Fruit fly (Drosophila melanogaster) whole organism, embryonic: ENCODE data around the gene CG15537.

ENCODE experiments used
- CG1024 ChIP-seq: fragments of 200-800 bp; sonication (Bioruptor generic); IDR thresholded peaks from 2 replicates; pipeline ENCODE4 v1.3.6; 2022; ENCODE audit warnings: missing biosample characterization, missing genetic modification characterization
- CG10654 ChIP-seq: fragments of 200-800 bp; sonication (Bioruptor generic); optimal IDR thresholded peaks from 2 replicates; lab custom pipeline; 2016; ENCODE audit warnings: missing biosample characterization, missing genetic modification characterization
- CG10959 ChIP-seq: fragments of 200-800 bp; sonication (Bioruptor generic); IDR thresholded peaks from 2 replicates; pipeline ENCODE4 v1.3.6; 2022; ENCODE audit warnings: missing biosample characterization, missing genetic modification characterization
- CG11085 ChIP-seq: fragments of 200-800 bp; sonication (Bioruptor generic); IDR thresholded peaks from 2 replicates; pipeline ENCODE4 v1.3.6; 2022; ENCODE audit warnings: missing biosample characterization, missing genetic modification characterization
- CG11723 ChIP-seq: fragments of 200-800 bp; sonication (Bioruptor generic); optimal IDR thresholded peaks from 2 replicates; lab custom pipeline; 2017; ENCODE audit warnings: missing biosample characterization, mild to moderate bottlenecking, missing genetic modification characterization
- CG12942 ChIP-seq: fragments of 200-800 bp; sonication (Bioruptor generic); optimal IDR thresholded peaks from 3 replicates; lab custom pipeline; 2016; ENCODE audit warnings: missing biosample characterization, missing genetic modification characterization
- CG14860 ChIP-seq: fragments of 200-800 bp; sonication (Bioruptor generic); IDR thresholded peaks from 3 replicates; pipeline ENCODE4 v1.3.6; 2022; ENCODE audit warnings: missing biosample characterization, missing genetic modification characterization; ENCODE audit not compliant: partially characterized antibody
- CG16813 ChIP-seq: fragments of 200-800 bp; sonication (Bioruptor generic); IDR thresholded peaks from 3 replicates; pipeline ENCODE4 v1.3.6; 2022; ENCODE audit warnings: missing biosample characterization, missing genetic modification characterization; ENCODE audit not compliant: partially characterized antibody
- CG17802 ChIP-seq: fragments of 200-800 bp; sonication (Bioruptor generic); optimal IDR thresholded peaks from 2 replicates; lab custom pipeline; 2018; ENCODE audit warnings: missing biosample characterization, mild to moderate bottlenecking, missing genetic modification characterization, moderate library complexity
- CG1792 ChIP-seq: fragments of 200-800 bp; sonication (Bioruptor generic); optimal IDR thresholded peaks from 2 replicates; lab custom pipeline; 2016; ENCODE audit warnings: missing biosample characterization, missing genetic modification characterization
- CG18262 ChIP-seq: fragments of 200-800 bp; optimal IDR thresholded peaks from 3 replicates; lab custom pipeline; 2019; ENCODE audit warnings: missing biosample characterization, mild to moderate bottlenecking, missing genetic modification characterization, moderate library complexity
- CG31388 ChIP-seq: fragments of 200-800 bp; sonication (Bioruptor generic); optimal IDR thresholded peaks from 2 replicates; lab custom pipeline; 2016; ENCODE audit warnings: missing biosample characterization, missing genetic modification characterization
- CG34422 ChIP-seq: fragments of 200-800 bp; sonication (Bioruptor generic); IDR thresholded peaks from 3 replicates; pipeline ENCODE4 v1.3.6; 2022; ENCODE audit warnings: missing biosample characterization, missing genetic modification characterization
- CG3995 ChIP-seq: fragments of 200-800 bp; sonication (Bioruptor generic); optimal IDR thresholded peaks from 3 replicates; lab custom pipeline; 2016; ENCODE audit warnings: missing biosample characterization, missing genetic modification characterization
- CG6654 ChIP-seq: fragments of 200-800 bp; sonication (Bioruptor generic); optimal IDR thresholded peaks from 2 replicates; lab custom pipeline; 2017; ENCODE audit warnings: missing biosample characterization, mild to moderate bottlenecking, missing genetic modification characterization
- CG6813 ChIP-seq: fragments of 200-800 bp; sonication (Bioruptor generic); optimal IDR thresholded peaks from 2 replicates; lab custom pipeline; 2017; ENCODE audit warnings: missing biosample characterization, missing genetic modification characterization, mild to moderate bottlenecking, moderate library complexity, missing genetic modification reagents
- CG7556 ChIP-seq: fragments of 200-800 bp; sonication (Bioruptor generic); optimal IDR thresholded peaks from 2 replicates; lab custom pipeline; 2017; ENCODE audit warnings: missing biosample characterization, mild to moderate bottlenecking, missing genetic modification characterization
- CrebB ChIP-seq: fragments of 200-800 bp; sonication (Bioruptor generic); optimal IDR thresholded peaks from 3 replicates; lab custom pipeline; 2018; ENCODE audit warnings: missing biosample characterization, mild to moderate bottlenecking, missing genetic modification characterization
- Deaf1 ChIP-seq: fragments of 200-800 bp; optimal IDR thresholded peaks from 3 replicates; lab custom pipeline; 2019; ENCODE audit warnings: missing biosample characterization, mild to moderate bottlenecking, missing genetic modification characterization, moderate library complexity
- E2f1 ChIP-seq: fragments of 200-800 bp; sonication (Bioruptor generic); IDR thresholded peaks from 2 replicates; pipeline ENCODE4 v1.3.6; 2022; ENCODE audit warnings: missing biosample characterization, missing genetic modification characterization
- Ets97D ChIP-seq: fragments of 200-800 bp; sonication (Bioruptor generic); optimal IDR thresholded peaks from 3 replicates; lab custom pipeline; 2016; ENCODE audit warnings: missing biosample characterization, missing genetic modification characterization
- Hr78 ChIP-seq, 2 experiments: fragments of 200-800 bp in 1 of 2; fragments of >200 bp in 1 of 2; sonication (Bioruptor generic) in 1 of 2; optimal IDR thresholded peaks; 2 replicates each; lab custom pipeline; 2017 to 2019; ENCODE audit warnings: missing biosample characterization in 2 of 2, missing genetic modification characterization in 2 of 2, mild to moderate bottlenecking in 1 of 2, moderate library complexity in 1 of 2
- Mrtf ChIP-seq: fragments of 200-800 bp; sonication (Bioruptor generic); IDR thresholded peaks from 3 replicates; pipeline ENCODE4 v1.3.6; 2022; ENCODE audit warnings: missing biosample characterization, missing genetic modification characterization
- Poxn ChIP-seq: fragments of 200-800 bp; sonication (Bioruptor generic); IDR thresholded peaks from 2 replicates; pipeline ENCODE4 v1.3.6; 2022; ENCODE audit warnings: missing biosample characterization, missing genetic modification characterization
- Ptx1 ChIP-seq: fragments of 200-800 bp; sonication (Bioruptor generic); IDR thresholded peaks from 2 replicates; pipeline ENCODE4 v1.3.6; 2022; ENCODE audit warnings: missing biosample characterization, missing genetic modification characterization
- Sox100B ChIP-seq: fragments of 200-800 bp; sonication (Bioruptor generic); optimal IDR thresholded peaks from 3 replicates; lab custom pipeline; 2018; ENCODE audit warnings: missing biosample characterization, mild to moderate bottlenecking, missing genetic modification characterization
- Sry-δ ChIP-seq: fragments of 200-800 bp; sonication (Bioruptor generic); optimal IDR thresholded peaks from 2 replicates; lab custom pipeline; 2016; ENCODE audit warnings: missing biosample characterization, missing genetic modification characterization
- TFAM ChIP-seq: fragments of 200-800 bp; sonication (Bioruptor generic); optimal IDR thresholded peaks from 2 replicates; lab custom pipeline; 2017; ENCODE audit warnings: missing biosample characterization, missing genetic modification characterization, inconsistent platforms
- abd-A ChIP-seq: fragments of 200-800 bp; sonication (Bioruptor generic); optimal IDR thresholded peaks from 3 replicates; lab custom pipeline; 2019; ENCODE audit warnings: missing biosample characterization, mild to moderate bottlenecking, missing genetic modification characterization, moderate library complexity
- ap ChIP-seq: fragments of 200-800 bp; sonication (Bioruptor generic); IDR thresholded peaks from 2 replicates; pipeline ENCODE4 v1.3.6; 2022; ENCODE audit warnings: missing biosample characterization, missing genetic modification characterization
- bsh ChIP-seq, 2 experiments: fragments of 200-800 bp; sonication (Bioruptor generic); optimal IDR thresholded peaks; 2 replicates each; lab custom pipeline; 2017 to 2018; ENCODE audit warnings: mild to moderate bottlenecking in 2 of 2, missing biosample characterization in 2 of 2, missing genetic modification characterization in 2 of 2, moderate library complexity in 1 of 2
- chn ChIP-seq: fragments of 200-800 bp; sonication (Bioruptor generic); optimal IDR thresholded peaks from 2 replicates; lab custom pipeline; 2016; ENCODE audit warnings: missing biosample characterization, missing genetic modification characterization
- crol ChIP-seq: fragments of 200-800 bp; sonication (Bioruptor generic); IDR thresholded peaks from 2 replicates; pipeline ENCODE4 v1.3.6; 2022; ENCODE audit warnings: missing biosample characterization, missing genetic modification characterization
- da ChIP-seq: fragments of 200-800 bp; sonication (Bioruptor generic); optimal IDR thresholded peaks from 2 replicates; lab custom pipeline; 2016; ENCODE audit warnings: missing biosample characterization, missing genetic modification characterization
- dimm ChIP-seq: fragments of 200-800 bp; sonication (Bioruptor generic); IDR thresholded peaks from 2 replicates; pipeline ENCODE4 v1.3.6; 2022; ENCODE audit warnings: missing biosample characterization, missing genetic modification characterization
- fd3F ChIP-seq: fragments of 200-800 bp; sonication (Bioruptor generic); optimal IDR thresholded peaks from 2 replicates; lab custom pipeline; 2018; ENCODE audit warnings: missing biosample characterization, mild to moderate bottlenecking, missing genetic modification characterization, moderate library complexity
- hkb ChIP-seq, 2 experiments: fragments of 200-800 bp in 1 of 2; fragments of >200 bp in 1 of 2; sonication (Bioruptor generic) in 1 of 2; IDR thresholded peaks in 1 of 2; optimal IDR thresholded peaks in 1 of 2; 2 replicates each; pipeline versions ENCODE4 v1.3.6 to Lab custom; 2017 to 2022; ENCODE audit warnings: missing biosample characterization in 1 of 2, missing genetic modification characterization in 1 of 2
- inv ChIP-seq: fragments of 200-800 bp; sonication (Bioruptor generic); IDR thresholded peaks from 2 replicates; pipeline ENCODE4 v1.3.6; 2022; ENCODE audit warnings: missing biosample characterization, missing genetic modification characterization; ENCODE audit not compliant: partially characterized antibody
- ken ChIP-seq: fragments of 200-800 bp; sonication (Bioruptor generic); IDR thresholded peaks from 3 replicates; pipeline ENCODE4 v1.3.6; 2022; ENCODE audit warnings: missing biosample characterization, missing genetic modification characterization
- lilli ChIP-seq: fragments of 200-800 bp; sonication (Bioruptor generic); optimal IDR thresholded peaks from 3 replicates; lab custom pipeline; 2016; ENCODE audit warnings: missing biosample characterization, missing genetic modification characterization
- maf-S ChIP-seq: fragments of 200-800 bp; sonication (Bioruptor generic); optimal IDR thresholded peaks from 2 replicates; lab custom pipeline; 2016; ENCODE audit warnings: missing biosample characterization, missing genetic modification characterization
- pb ChIP-seq: fragments of 200-800 bp; sonication (Bioruptor generic); optimal IDR thresholded peaks from 3 replicates; lab custom pipeline; 2016; ENCODE audit warnings: missing biosample characterization, missing genetic modification characterization
- prd ChIP-seq, 3 experiments: fragments of >200 bp in 2 of 3; fragments of 200-800 bp in 1 of 3; sonication (Bioruptor generic) in 1 of 3; optimal IDR thresholded peaks in 2 of 3; IDR thresholded peaks in 1 of 3; 2 replicates in 2 of 3; 3 replicates in 1 of 3; pipeline versions ENCODE4 v1.3.6 to Lab custom; 2017 to 2022; ENCODE audit warnings: missing biosample characterization in 1 of 3, missing genetic modification characterization in 1 of 3
- scrt ChIP-seq: fragments of 200-800 bp; sonication (Bioruptor generic); optimal IDR thresholded peaks from 2 replicates; lab custom pipeline; 2018; ENCODE audit warnings: missing biosample characterization, mild to moderate bottlenecking, missing genetic modification characterization, moderate library complexity
- sd ChIP-seq: fragments of 200-800 bp; sonication (Bioruptor generic); optimal IDR thresholded peaks from 3 replicates; lab custom pipeline; 2018; ENCODE audit warnings: missing biosample characterization, mild to moderate bottlenecking, missing genetic modification characterization, moderate library complexity
- seq ChIP-seq: fragments of 200-800 bp; sonication (Bioruptor generic); IDR thresholded peaks from 2 replicates; pipeline ENCODE4 v1.3.6; 2022; ENCODE audit warnings: missing biosample characterization, missing genetic modification characterization
- sob ChIP-seq: fragments of 200-800 bp; sonication (Bioruptor generic); IDR thresholded peaks from 2 replicates; pipeline ENCODE4 v1.3.6; 2022; ENCODE audit warnings: missing biosample characterization, missing genetic modification characterization
- sr ChIP-seq: fragments of 200-800 bp; sonication (Bioruptor generic); IDR thresholded peaks from 3 replicates; pipeline ENCODE4 v1.3.6; 2022; ENCODE audit warnings: missing biosample characterization, missing genetic modification characterization
- zen2 ChIP-seq: fragments of 200-800 bp; sonication (Bioruptor generic); IDR thresholded peaks from 3 replicates; pipeline ENCODE4 v1.3.6; 2022; ENCODE audit warnings: missing biosample characterization, missing genetic modification characterization; ENCODE audit not compliant: partially characterized antibody

CG15537 gene

DNA sequence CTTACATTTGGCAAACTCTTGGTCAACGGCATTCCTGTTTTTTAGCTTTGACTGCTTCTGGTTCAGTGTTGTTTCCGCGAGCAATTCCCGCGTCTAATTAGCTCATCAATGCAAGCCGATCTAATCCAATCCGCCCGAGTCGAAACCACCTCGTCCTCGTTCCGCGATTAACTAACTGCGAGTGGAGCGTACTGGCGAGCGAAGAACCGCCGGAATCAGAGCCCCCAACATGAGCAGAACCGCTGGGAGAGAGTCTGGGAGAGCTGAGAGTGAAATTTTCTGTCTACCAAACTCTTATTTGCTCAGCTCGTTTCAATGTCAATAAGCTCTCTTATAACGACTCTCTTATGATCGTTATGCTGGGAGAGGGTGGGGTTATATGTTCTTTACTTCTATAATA is 6.8 kb upstream of the CG15537 start (continued):
- TF ChIP-seq CG18262: no peak
- peak; percentile 82 for TF ChIP-seq maf-S (GFP tag; lab: Kevin White, UChicago)
- TF ChIP-seq CG7556 (GFP tag; lab: Kevin White, UChicago): peak; percentile 57
- TF ChIP-seq sob: peak; percentile 86
- peak; percentile 47; the same call in 1 of the 2 replicates for TF ChIP-seq Poxn (GFP tag; lab: Robert Waterston, UW)
- TF ChIP-seq CG11085: peak; percentile 85; the same call in 1 of the 2 replicates
- TF ChIP-seq CG10959: peak; percentile 67
- TF ChIP-seq CG6654: peak; percentile 22
- peak; percentile 78 for TF ChIP-seq CG11723 (GFP tag; lab: Kevin White, UChicago)
- no peak for TF ChIP-seq CG16813 (GFP tag; lab: Robert Waterston, UW)
- TF ChIP-seq CG14860: no peak
- TF ChIP-seq chn: peak; percentile 33
- peak; percentile 5 for TF ChIP-seq TFAM (GFP tag; lab: Kevin White, UChicago)
- 0 out of 2 replicates have a peak, but pooled peaks have one; percentile 13 for TF ChIP-seq crol (GFP tag; lab: Robert Waterston, UW)
- TF ChIP-seq E2f1 (GFP tag; lab: Robert Waterston, UW): peak; percentile 71
- no peak for TF ChIP-seq prd (optimal IDR thresholded peaks at IDR 0.05; lab: Kevin White, UChicago)
- TF ChIP-seq prd (GFP tag; IDR thresholded peaks at IDR 0.05; lab: Robert Waterston, UW): peak; percentile 31; the same call in 1 of the 3 replicates
- peak; percentile 29; the same call in 1 of the 2 replicates for TF ChIP-seq Ptx1 (GFP tag; lab: Robert Waterston, UW)
- peak; percentile 86 for TF ChIP-seq CrebB
- peak; percentile 89 for TF ChIP-seq CG6813
- no peak for TF ChIP-seq inv (GFP tag; lab: Robert Waterston, UW)
- peak; percentile 3 for TF ChIP-seq pb (GFP tag; lab: Kevin White, UChicago)
- TF ChIP-seq CG34422 (GFP tag; lab: Robert Waterston, UW): peak; percentile 68; the same call in 1 of the 3 replicates
- TF ChIP-seq seq (GFP tag; lab: Robert Waterston, UW): peak; percentile 90
- TF ChIP-seq CG17802 (tag; lab: Kevin White, UChicago): no peak
- no peak for TF ChIP-seq zen2 (GFP tag; lab: Robert Waterston, UW)
- peak; percentile 71 for TF ChIP-seq fd3F (GFP tag; lab: Kevin White, UChicago)
- TF ChIP-seq dimm: no peak
- TF ChIP-seq bsh (GFP tag; optimal IDR thresholded peaks at IDR 0.05; lab: Kevin White, UChicago): peak; percentile 36 to 82
- TF ChIP-seq ap: no peak
- TF ChIP-seq CG12942 (GFP tag; lab: Kevin White, UChicago): peak; percentile 79
- TF ChIP-seq CG1024 (GFP tag; lab: Robert Waterston, UW): peak; percentile 90; the same call in 1 of the 2 replicates
- no peak for TF ChIP-seq CG3995 (GFP tag; lab: Kevin White, UChicago)
- TF ChIP-seq abd-A (tag; lab: Kevin White, UChicago): no peak
- TF ChIP-seq da (GFP tag; lab: Kevin White, UChicago): peak; percentile 64
- TF ChIP-seq Hr78 (GFP tag; optimal IDR thresholded peaks at IDR 0.05; lab: Kevin White, UChicago): no peak
- TF ChIP-seq lilli (GFP tag; lab: Kevin White, UChicago): peak; percentile 49
- peak; percentile 62; the same call in 2 of the 3 replicates for TF ChIP-seq Mrtf (GFP tag; lab: Robert Waterston, UW)
- peak; percentile 79 for TF ChIP-seq sr
- TF ChIP-seq CG10654: peak; percentile 87
- TF ChIP-seq scrt (GFP tag; lab: Kevin White, UChicago): peak; percentile 62
- TF ChIP-seq hkb (optimal IDR thresholded peaks at IDR 0.05; lab: Kevin White, UChicago): no peak
- TF ChIP-seq hkb (GFP tag; IDR thresholded peaks at IDR 0.05; lab: Robert Waterston, UW): peak; percentile 93
- peak; percentile 67 for TF ChIP-seq Sox100B
- TF ChIP-seq Sry-δ: peak; percentile 50
- peak; percentile 65 for TF ChIP-seq CG31388 (GFP tag; lab: Kevin White, UChicago)
- peak; percentile 90 for TF ChIP-seq CG1792 (GFP tag; lab: Kevin White, UChicago)
- TF ChIP-seq Deaf1: peak; percentile 67
- peak; percentile 41 for TF ChIP-seq Ets97D (GFP tag; lab: Kevin White, UChicago)
- peak; percentile 23 for TF ChIP-seq sd (tag; lab: Kevin White, UChicago)
- 0 out of 3 replicates have a peak, but pooled peaks have one; percentile 43 for TF ChIP-seq ken
